Worm (Caenorhabditis elegans): ENCODE results near the gene C36A4.11.

ce11 chrIII:3876197-3876897 is 36.0 kb downstream of the C36A4.11 start:
- TF ChIP-seq egl-27 (tag; optimal IDR thresholded peaks at IDR 0.05) = no peak
- TF ChIP-seq daf-19 (GFP tag; conservative IDR thresholded peaks at IDR 0.05) = no peak
- no peak for TF ChIP-seq nhr-237 (tag; optimal IDR thresholded peaks at IDR 0.05)
- TF ChIP-seq nhr-48 (tag; optimal IDR thresholded peaks at IDR 0.05) = no peak

Measured in whole organism, L4 larva.